Fruit fly (Drosophila melanogaster) S2 (cell line): ENCODE results near the gene CG3032.

Experiments used
- CG8478 ChIP-seq: fragments of >200 bp; optimal IDR thresholded peaks from 2 replicates; lab custom pipeline; 2018
- CTCF ChIP-seq, 2 experiments: fragments of >200 bp; optimal IDR thresholded peaks; 2 replicates each; lab custom pipeline; 2018

DNA sequence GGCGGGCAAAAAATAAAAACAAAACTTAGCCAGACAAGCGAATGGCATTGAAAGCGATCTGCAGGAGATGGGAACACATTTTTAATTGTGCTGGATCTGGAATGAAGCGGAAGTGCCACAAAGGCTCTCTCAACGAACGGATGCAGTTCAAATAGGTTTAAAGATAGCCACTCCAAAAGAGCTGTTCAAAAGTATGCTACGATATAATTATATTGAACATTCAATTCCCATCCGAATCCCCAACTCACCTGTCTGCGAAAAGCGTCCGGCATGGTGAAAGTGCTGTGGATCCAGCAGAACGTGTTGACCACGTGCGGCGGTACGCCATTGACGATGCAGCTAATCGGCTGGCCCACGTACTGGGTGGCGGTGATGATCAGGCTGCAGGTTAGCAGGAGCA, 36.8 kb downstream of the CG3032 start:
- TF ChIP-seq CG8478 (lab: Kevin White, UChicago) (no peak), CTCF (optimal IDR thresholded peaks at IDR 0.05; lab: Kevin White, UChicago) (no peak)
